Fruit fly (Drosophila melanogaster) whole organism, prepupa: ENCODE results near the gene CG33630.

Experiments
- CG11762 ChIP-seq: fragments of 200-800 bp; sonication (Bioruptor generic); optimal IDR thresholded peaks from 3 replicates; lab custom pipeline; 2016; ENCODE audit warnings: missing biosample characterization, missing genetic modification characterization; ENCODE audit not compliant: insufficient read depth
- CG11902 ChIP-seq: fragments of 200-800 bp; sonication (Bioruptor generic); optimal IDR thresholded peaks from 3 replicates; lab custom pipeline; 2016; ENCODE audit warnings: missing biosample characterization, missing genetic modification characterization
- CG1621 ChIP-seq: fragments of 200-800 bp; sonication (Bioruptor generic); optimal IDR thresholded peaks from 3 replicates; lab custom pipeline; 2018; ENCODE audit warnings: missing biosample characterization, mild to moderate bottlenecking, missing genetic modification characterization
- CG16779 ChIP-seq: fragments of 200-800 bp; sonication (Bioruptor generic); optimal IDR thresholded peaks from 3 replicates; lab custom pipeline; 2017; ENCODE audit warnings: missing biosample characterization, mild to moderate bottlenecking, missing genetic modification characterization
- CG3032 ChIP-seq: fragments of 200-800 bp; optimal IDR thresholded peaks from 2 replicates; lab custom pipeline; 2019; ENCODE audit warnings: missing biosample characterization, mild to moderate bottlenecking, missing genetic modification characterization, moderate library complexity
- CG31627 ChIP-seq: fragments of 200-800 bp; sonication (Bioruptor generic); optimal IDR thresholded peaks from 3 replicates; lab custom pipeline; 2016; ENCODE audit warnings: missing biosample characterization, missing genetic modification characterization
- CG32006 ChIP-seq: fragments of 200-800 bp; sonication (Bioruptor generic); optimal IDR thresholded peaks from 3 replicates; lab custom pipeline; 2017; ENCODE audit warnings: missing biosample characterization, mild to moderate bottlenecking, missing genetic modification characterization
- CG3919 ChIP-seq: fragments of 200-800 bp; sonication (Bioruptor generic); optimal IDR thresholded peaks from 3 replicates; lab custom pipeline; 2016; ENCODE audit warnings: missing biosample characterization, missing genetic modification characterization
- CG4318 ChIP-seq: fragments of 200-800 bp; sonication (Bioruptor generic); optimal IDR thresholded peaks from 3 replicates; lab custom pipeline; 2017; ENCODE audit warnings: missing biosample characterization, mild to moderate bottlenecking, missing genetic modification characterization
- CG6163 ChIP-seq: fragments of 200-800 bp; sonication (Bioruptor generic); IDR thresholded peaks from 3 replicates; pipeline ENCODE4 v1.3.6; 2022; ENCODE audit warnings: missing biosample characterization, missing genetic modification characterization
- CG6276 ChIP-seq: fragments of 200-800 bp; sonication (Bioruptor generic); optimal IDR thresholded peaks from 2 replicates; lab custom pipeline; 2017; ENCODE audit warnings: missing biosample characterization, mild to moderate bottlenecking, missing genetic modification characterization
- CG6808 ChIP-seq: fragments of 200-800 bp; sonication (Bioruptor generic); optimal IDR thresholded peaks from 3 replicates; lab custom pipeline; 2017; ENCODE audit warnings: missing biosample characterization, missing genetic modification characterization, mild to moderate bottlenecking, moderate library complexity, missing genetic modification reagents
- CG6854 ChIP-seq: fragments of 200-800 bp; sonication (Bioruptor generic); optimal IDR thresholded peaks from 2 replicates; lab custom pipeline; 2017; ENCODE audit warnings: missing biosample characterization, mild to moderate bottlenecking, missing genetic modification characterization
- CG7368 ChIP-seq: fragments of 200-800 bp; sonication (Bioruptor generic); optimal IDR thresholded peaks from 3 replicates; lab custom pipeline; 2016; ENCODE audit warnings: missing biosample characterization, missing genetic modification characterization
- CG8119 ChIP-seq: fragments of 200-800 bp; sonication (Bioruptor generic); IDR thresholded peaks from 3 replicates; pipeline ENCODE4 v1.3.6; 2022; ENCODE audit warnings: missing biosample characterization, missing genetic modification characterization
- CG8319 ChIP-seq: fragments of 200-800 bp; sonication (Bioruptor generic); optimal IDR thresholded peaks from 3 replicates; lab custom pipeline; 2016; ENCODE audit warnings: missing biosample characterization, missing genetic modification characterization
- Eip78C ChIP-seq: fragments of 200-800 bp; sonication (Bioruptor generic); peaks from one replicate; lab custom pipeline; 2016; ENCODE audit warnings: missing biosample characterization, missing genetic modification characterization
- Eip93F ChIP-seq: fragments of 200-800 bp; sonication (Bioruptor generic); optimal IDR thresholded peaks from 2 replicates; lab custom pipeline; 2016; ENCODE audit warnings: missing biosample characterization, mild to moderate bottlenecking, missing genetic modification characterization
- Ets21C ChIP-seq: fragments of 200-800 bp; sonication (Bioruptor generic); optimal IDR thresholded peaks from 3 replicates; lab custom pipeline; 2016; ENCODE audit warnings: missing biosample characterization, missing genetic modification characterization
- Ets96B ChIP-seq: fragments of 200-800 bp; optimal IDR thresholded peaks from 2 replicates; lab custom pipeline; 2019; ENCODE audit warnings: missing biosample characterization, mild to moderate bottlenecking, missing genetic modification characterization, moderate library complexity
- Gug ChIP-seq: fragments of 200-800 bp; sonication (Bioruptor generic); IDR thresholded peaks from 2 replicates; pipeline ENCODE4 v1.3.6; 2022; ENCODE audit warnings: missing biosample characterization, missing genetic modification characterization
- Hr38 ChIP-seq: sonication (Bioruptor generic); optimal IDR thresholded peaks from 2 replicates; lab custom pipeline; 2016; ENCODE audit warnings: missing biosample characterization, missing genetic modification characterization
- Hr39 ChIP-seq: fragments of 200-800 bp; sonication (Bioruptor generic); optimal IDR thresholded peaks from 2 replicates; lab custom pipeline; 2016; ENCODE audit warnings: missing biosample characterization, missing genetic modification characterization
- Hr4 ChIP-seq: fragments of 200-800 bp; sonication (Bioruptor generic); optimal IDR thresholded peaks from 3 replicates; lab custom pipeline; 2016; ENCODE audit warnings: missing biosample characterization, missing genetic modification characterization
- Met ChIP-seq: fragments of 200-800 bp; sonication (Bioruptor generic); optimal IDR thresholded peaks from 3 replicates; lab custom pipeline; 2016; ENCODE audit warnings: missing biosample characterization, missing genetic modification characterization
- Smox ChIP-seq: fragments of 200-800 bp; sonication (Bioruptor generic); optimal IDR thresholded peaks from 3 replicates; lab custom pipeline; 2016; ENCODE audit warnings: missing biosample characterization, missing genetic modification characterization
- Sox102F ChIP-seq: fragments of 200-800 bp; sonication (Bioruptor generic); optimal IDR thresholded peaks from 2 replicates; lab custom pipeline; 2016; ENCODE audit warnings: missing biosample characterization, mild to moderate bottlenecking, missing genetic modification characterization
- Sox14 ChIP-seq: fragments of 200-800 bp; sonication (Bioruptor generic); optimal IDR thresholded peaks from 3 replicates; lab custom pipeline; 2016; ENCODE audit warnings: missing biosample characterization, missing genetic modification characterization
- Sox15 ChIP-seq: fragments of 200-800 bp; sonication (Bioruptor generic); optimal IDR thresholded peaks from 3 replicates; lab custom pipeline; 2016; ENCODE audit warnings: missing biosample characterization, missing genetic modification characterization
- achi ChIP-seq: fragments of 200-800 bp; sonication (Bioruptor generic); optimal IDR thresholded peaks from 3 replicates; lab custom pipeline; 2016; ENCODE audit warnings: missing biosample characterization, missing genetic modification characterization
- acj6 ChIP-seq: fragments of 200-800 bp; sonication (Bioruptor generic); optimal IDR thresholded peaks from 3 replicates; lab custom pipeline; 2016; ENCODE audit warnings: missing biosample characterization, missing genetic modification characterization
- cyc ChIP-seq: fragments of 200-800 bp; sonication (Bioruptor generic); optimal IDR thresholded peaks from 3 replicates; lab custom pipeline; 2016; ENCODE audit warnings: missing biosample characterization, missing genetic modification characterization
- dsx ChIP-seq: fragments of 200-800 bp; optimal IDR thresholded peaks from 3 replicates; lab custom pipeline; 2019; ENCODE audit warnings: missing biosample characterization, mild to moderate bottlenecking, missing genetic modification characterization, moderate library complexity; ENCODE audit not compliant: poor library complexity, severe bottlenecking
- eg ChIP-seq: fragments of 200-800 bp; sonication (Bioruptor generic); IDR thresholded peaks from 3 replicates; pipeline ENCODE4 v1.3.6; 2022; ENCODE audit warnings: missing biosample characterization, missing genetic modification characterization
- esn ChIP-seq: fragments of 200-800 bp; sonication (Bioruptor generic); optimal IDR thresholded peaks from 2 replicates; lab custom pipeline; 2016; ENCODE audit warnings: missing biosample characterization, mild to moderate bottlenecking, missing genetic modification characterization, moderate library complexity
- fd59A ChIP-seq: fragments of 200-800 bp; sonication (Bioruptor generic); optimal IDR thresholded peaks from 2 replicates; lab custom pipeline; 2017; ENCODE audit warnings: missing biosample characterization, mild to moderate bottlenecking, missing genetic modification characterization, missing genetic modification reagents
- fd85E ChIP-seq: fragments of 200-800 bp; sonication (Bioruptor generic); optimal IDR thresholded peaks from 3 replicates; lab custom pipeline; 2016; ENCODE audit warnings: missing biosample characterization, missing genetic modification characterization
- fkh ChIP-seq: fragments of 200-800 bp; sonication (Bioruptor generic); optimal IDR thresholded peaks from 3 replicates; lab custom pipeline; 2017; ENCODE audit warnings: missing biosample characterization, mild to moderate bottlenecking, missing genetic modification characterization, moderate library complexity
- lz ChIP-seq: fragments of 200-800 bp; sonication (Bioruptor generic); optimal IDR thresholded peaks from 3 replicates; lab custom pipeline; 2016; ENCODE audit warnings: missing biosample characterization, missing genetic modification characterization
- salr ChIP-seq, 2 experiments: fragments of 200-800 bp; sonication (Bioruptor generic); optimal IDR thresholded peaks; 3 replicates each; lab custom pipeline; 2016 to 2018; ENCODE audit warnings: missing biosample characterization in 2 of 2, missing genetic modification characterization in 2 of 2, mild to moderate bottlenecking in 1 of 2
- spab ChIP-seq: fragments of 200-800 bp; sonication (Bioruptor generic); optimal IDR thresholded peaks from 2 replicates; lab custom pipeline; 2017; ENCODE audit warnings: missing biosample characterization, mild to moderate bottlenecking, missing genetic modification characterization, missing genetic modification reagents
- svp ChIP-seq: fragments of 200-800 bp; sonication (Bioruptor generic); peaks from one replicate; lab custom pipeline; 2016; ENCODE audit warnings: missing biosample characterization, missing genetic modification characterization
- topi ChIP-seq: fragments of 200-800 bp; sonication (Bioruptor generic); optimal IDR thresholded peaks from 3 replicates; lab custom pipeline; 2016; ENCODE audit warnings: missing biosample characterization, missing genetic modification characterization
- vri ChIP-seq: fragments of 200-800 bp; sonication (Bioruptor generic); optimal IDR thresholded peaks from 3 replicates; lab custom pipeline; 2016; ENCODE audit warnings: missing biosample characterization, mild to moderate bottlenecking, missing genetic modification characterization

CG33630 gene

DNA sequence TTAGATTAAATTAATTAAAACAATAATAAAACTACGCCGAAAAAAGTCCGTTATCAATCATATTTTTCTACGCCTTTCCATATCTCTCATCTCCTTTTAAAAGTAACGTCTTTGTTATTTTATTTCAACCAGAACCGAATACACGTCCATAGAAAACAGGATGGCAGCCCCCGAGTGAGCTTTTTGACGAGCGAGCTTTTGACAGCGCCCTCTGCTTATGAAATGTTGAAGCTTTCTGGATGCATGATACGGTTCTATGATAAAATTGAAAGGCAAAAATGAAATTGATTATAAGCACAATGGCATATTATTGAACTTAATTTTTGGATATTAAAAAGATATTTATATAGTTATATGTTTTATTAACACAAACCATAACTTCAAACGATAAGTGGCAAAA is 14.2 kb downstream of the CG33630 start:
- TF ChIP-seq acj6 (GFP tag; lab: Kevin White, UChicago) (no peak), fd85E (GFP tag; lab: Kevin White, UChicago) (no peak), CG3032 (tag; lab: Kevin White, UChicago) (no peak), salr (GFP tag; optimal IDR thresholded peaks at IDR 0.05; lab: Kevin White, UChicago) (no peak), Gug (GFP tag; lab: Robert Waterston, UW) (no peak), Sox14 (GFP tag; lab: Kevin White, UChicago) (peak; percentile 22), Met (GFP tag; lab: Kevin White, UChicago) (peak; percentile 19), Eip78C (GFP tag; lab: Kevin White, UChicago) (peak; percentile 10), eg (GFP tag; lab: Robert Waterston, UW) (no peak), Ets96B (tag; lab: Kevin White, UChicago) (no peak), CG6276 (no peak), CG11902 (no peak), CG6808 (GFP tag; lab: Kevin White, UChicago) (no peak), lz (no peak), CG31627 (GFP tag; lab: Kevin White, UChicago) (no peak), CG7368 (GFP tag; lab: Kevin White, UChicago) (no peak), svp (peak; percentile 58), Hr38 (GFP tag; lab: Kevin White, UChicago) (no peak), fd59A (GFP tag; lab: Kevin White, UChicago) (no peak), CG8319 (no peak), esn (GFP tag; lab: Kevin White, UChicago) (peak; percentile 14), Hr39 (no peak), vri (GFP tag; lab: Kevin White, UChicago) (peak; percentile 27), Smox (GFP tag; lab: Kevin White, UChicago) (no peak), CG3919 (no peak), topi (GFP tag; lab: Kevin White, UChicago) (peak; percentile 12), CG6163 (GFP tag; lab: Robert Waterston, UW) (no peak), achi (GFP tag; lab: Kevin White, UChicago) (no peak), Eip93F (GFP tag; lab: Kevin White, UChicago) (no peak), cyc (GFP tag; lab: Kevin White, UChicago) (peak; percentile 1)

DNA sequence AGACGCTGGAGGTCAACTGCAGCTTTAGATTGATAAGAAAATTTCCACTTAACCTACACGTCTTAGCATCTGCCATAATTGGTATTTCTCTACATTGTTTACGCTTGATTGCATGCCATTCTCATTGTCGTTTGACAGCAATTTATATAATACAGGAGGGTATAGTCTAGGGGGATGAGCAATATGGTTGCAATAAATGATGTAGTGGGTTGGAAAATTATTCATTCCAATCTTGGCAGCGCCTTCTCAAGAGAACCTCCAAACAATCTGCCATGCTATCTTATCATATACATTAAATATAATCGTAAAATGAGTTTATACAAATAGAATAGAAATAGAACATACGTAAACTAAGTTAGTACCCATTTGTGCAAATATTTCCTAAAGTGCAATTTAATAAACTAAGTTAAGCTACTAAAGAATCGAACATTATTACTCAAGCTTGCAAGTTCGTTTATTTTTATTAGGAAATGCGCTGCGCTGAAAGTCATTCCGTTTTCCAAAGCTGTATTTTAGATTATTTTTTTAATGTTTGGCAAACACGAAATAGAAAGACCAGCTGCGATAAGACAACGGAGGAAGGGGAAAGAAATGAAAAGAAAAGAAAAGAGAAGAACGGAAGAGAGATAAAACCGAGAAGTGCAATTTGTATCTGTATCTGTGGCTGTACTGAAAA is 16.2 kb downstream of the CG33630 start:
- TF ChIP-seq Ets21C: no peak

- TF ChIP-seq Ets96B (tag; lab: Kevin White, UChicago) (peak; percentile 74), Hr39 (peak; percentile 54), CG6854 (GFP tag; lab: Kevin White, UChicago) (no peak), CG16779 (peak; percentile 33), eg (GFP tag; lab: Robert Waterston, UW) (peak; percentile 90), Sox15 (peak; percentile 38), fd85E (GFP tag; lab: Kevin White, UChicago) (no peak), achi (GFP tag; lab: Kevin White, UChicago) (peak; percentile 72), CG7368 (GFP tag; lab: Kevin White, UChicago) (peak; percentile 52), dsx (GFP tag; lab: Kevin White, UChicago) (peak; percentile 1), salr (GFP tag; optimal IDR thresholded peaks at IDR 0.05; lab: Kevin White, UChicago) (peak; percentile 17 to 51), CG1621 (tag; lab: Kevin White, UChicago) (peak; percentile 73), CG11762 (GFP tag; lab: Kevin White, UChicago) (peak; percentile 54), CG11902 (no peak), CG6163 (GFP tag; lab: Robert Waterston, UW) (peak; percentile 84), Hr4 (GFP tag; lab: Kevin White, UChicago) (peak; percentile 84), CG6276 (peak; percentile 36), Sox14 (GFP tag; lab: Kevin White, UChicago) (peak; percentile 67), spab (peak; percentile 47), CG32006 (peak; percentile 81), CG6808 (GFP tag; lab: Kevin White, UChicago) (peak; percentile 49), CG8119 (GFP tag; lab: Robert Waterston, UW) (peak; percentile 80), Smox (GFP tag; lab: Kevin White, UChicago) (peak; percentile 45), CG3032 (tag; lab: Kevin White, UChicago) (peak; percentile 72), Eip93F (GFP tag; lab: Kevin White, UChicago) (no peak), fkh (GFP tag; lab: Kevin White, UChicago) (no peak), Sox102F (GFP tag; lab: Kevin White, UChicago) (peak; percentile 26), CG4318 (GFP tag; lab: Kevin White, UChicago) (peak; percentile 25), Ets21C (peak; percentile 43)
Measured at dm6 chr3R:10079267-10079987, 17.0 kb downstream of the CG33630 start.
